Fruit fly (Drosophila melanogaster) Kc167 (cell line): ENCODE results near the gene CG16719.

Experiments
- Myc ChIP-seq: fragments of >200 bp; optimal IDR thresholded peaks from 2 replicates; lab custom pipeline; 2017; ENCODE audit warnings: missing external identifiers
- Sin3A ChIP-seq: fragments of >200 bp; optimal IDR thresholded peaks from 2 replicates; lab custom pipeline; 2018; ENCODE audit warnings: missing external identifiers
- h ChIP-seq: fragments of >200 bp; optimal IDR thresholded peaks from 3 replicates; lab custom pipeline; 2018; ENCODE audit warnings: missing external identifiers
- insv ChIP-seq: fragments of >200 bp; optimal IDR thresholded peaks from 3 replicates; lab custom pipeline; 2018; ENCODE audit warnings: missing external identifiers
- psq ChIP-seq: fragments of >200 bp; optimal IDR thresholded peaks from 2 replicates; lab custom pipeline; 2017; ENCODE audit warnings: missing external identifiers
- ttk ChIP-seq: sonication (Bioruptor generic); optimal IDR thresholded peaks from 2 replicates; lab custom pipeline; 2017; ENCODE audit warnings: missing external identifiers

CG16719 gene

dm6 chr3L:9697527-9697883, 12.5 kb downstream of the CG16719 start:
- TF ChIP-seq h (lab: Kevin White, UChicago) (no peak), Myc (lab: Kevin White, UChicago) (no peak), psq (lab: Kevin White, UChicago) (no peak), ttk (no peak), insv (no peak), Sin3A (lab: Kevin White, UChicago) (no peak)

- TF ChIP-seq Sin3A (lab: Kevin White, UChicago) (no peak), h (lab: Kevin White, UChicago) (no peak), insv (no peak), psq (lab: Kevin White, UChicago) (no peak), ttk (no peak), Myc (lab: Kevin White, UChicago) (no peak)
These were observed 13.2 kb downstream of the CG16719 start, which contains the start of gene Ubc4 for dm6 chr3L:9698193-9698642. Gene Ubc4, plus strand, starts transcription at chr3L:9698336.

dm6 chr3L:9703495-9703894, 18.5 kb downstream of the CG16719 start, which contains the start of gene CG6761:
Gene CG6761, minus strand, starts transcription at chr3L:9703595.
- no peak for TF ChIP-seq ttk
- no peak for TF ChIP-seq psq (lab: Kevin White, UChicago)

- TF ChIP-seq h (lab: Kevin White, UChicago) (no peak), Myc (lab: Kevin White, UChicago) (no peak), Sin3A (lab: Kevin White, UChicago) (no peak), psq (lab: Kevin White, UChicago) (no peak), insv (no peak), ttk (no peak)
These were observed 19.3 kb downstream of the CG16719 start, which contains the start of gene CG16711 for dm6 chr3L:9704162-9704748. Gene CG16711, plus strand, starts transcription at chr3L:9704331.

- no peak for TF ChIP-seq ttk
- TF ChIP-seq insv, result no peak
- no peak for TF ChIP-seq Myc (lab: Kevin White, UChicago)
- no peak for TF ChIP-seq psq (lab: Kevin White, UChicago)
- TF ChIP-seq h (lab: Kevin White, UChicago), result no peak
- TF ChIP-seq Sin3A (lab: Kevin White, UChicago), result no peak
These were observed 20.6 kb downstream of the CG16719 start for dm6 chr3L:9705591-9705990.

dm6 chr3L:9708797-9709196, 23.8 kb downstream of the CG16719 start:
- TF ChIP-seq insv (no peak), ttk (no peak), Sin3A (lab: Kevin White, UChicago) (no peak), psq (lab: Kevin White, UChicago) (no peak), Myc (lab: Kevin White, UChicago) (no peak), h (lab: Kevin White, UChicago) (no peak)

- TF ChIP-seq psq (lab: Kevin White, UChicago), result no peak
- TF ChIP-seq ttk, result no peak
- no peak for TF ChIP-seq insv
- no peak for TF ChIP-seq h (lab: Kevin White, UChicago)
- no peak for TF ChIP-seq Sin3A (lab: Kevin White, UChicago)
- no peak for TF ChIP-seq Myc (lab: Kevin White, UChicago)
These were observed 26.2 kb downstream of the CG16719 start for dm6 chr3L:9711203-9711602.

dm6 chr3L:9712066-9712789, 27.3 kb downstream of the CG16719 start:
- no peak for TF ChIP-seq psq (lab: Kevin White, UChicago)
- no peak for TF ChIP-seq Myc (lab: Kevin White, UChicago)
- TF ChIP-seq insv, result no peak
- no peak for TF ChIP-seq ttk
- no peak for TF ChIP-seq Sin3A (lab: Kevin White, UChicago)
- no peak for TF ChIP-seq h (lab: Kevin White, UChicago)

- TF ChIP-seq insv (no peak), psq (lab: Kevin White, UChicago) (no peak), h (lab: Kevin White, UChicago) (no peak), Myc (lab: Kevin White, UChicago) (no peak), ttk (no peak), Sin3A (lab: Kevin White, UChicago) (no peak)
These were observed 28.4 kb downstream of the CG16719 start, which contains the start of gene SH3PX1 for dm6 chr3L:9713383-9713827. Gene SH3PX1, minus strand, starts transcription at chr3L:9713827.

- TF ChIP-seq insv (no peak), psq (lab: Kevin White, UChicago) (no peak), ttk (no peak), Myc (lab: Kevin White, UChicago) (no peak), h (lab: Kevin White, UChicago) (no peak), Sin3A (lab: Kevin White, UChicago) (no peak)
These were observed 29.0 kb downstream of the CG16719 start, which contains the start of gene vsg for dm6 chr3L:9713828-9714536. Gene vsg, plus strand, starts transcription at chr3L:9714324.

- TF ChIP-seq ttk (no peak), Sin3A (lab: Kevin White, UChicago) (no peak), Myc (lab: Kevin White, UChicago) (no peak), h (lab: Kevin White, UChicago) (no peak), insv (no peak), psq (lab: Kevin White, UChicago) (no peak)
These were observed 29.7 kb downstream of the CG16719 start for dm6 chr3L:9714537-9715144.
